Fruit fly (Drosophila melanogaster): ENCODE results near the gene FucTB.
A peak's percentile ranks its signal among the peaks of the same experiment; 100 is the strongest.

DNA sequence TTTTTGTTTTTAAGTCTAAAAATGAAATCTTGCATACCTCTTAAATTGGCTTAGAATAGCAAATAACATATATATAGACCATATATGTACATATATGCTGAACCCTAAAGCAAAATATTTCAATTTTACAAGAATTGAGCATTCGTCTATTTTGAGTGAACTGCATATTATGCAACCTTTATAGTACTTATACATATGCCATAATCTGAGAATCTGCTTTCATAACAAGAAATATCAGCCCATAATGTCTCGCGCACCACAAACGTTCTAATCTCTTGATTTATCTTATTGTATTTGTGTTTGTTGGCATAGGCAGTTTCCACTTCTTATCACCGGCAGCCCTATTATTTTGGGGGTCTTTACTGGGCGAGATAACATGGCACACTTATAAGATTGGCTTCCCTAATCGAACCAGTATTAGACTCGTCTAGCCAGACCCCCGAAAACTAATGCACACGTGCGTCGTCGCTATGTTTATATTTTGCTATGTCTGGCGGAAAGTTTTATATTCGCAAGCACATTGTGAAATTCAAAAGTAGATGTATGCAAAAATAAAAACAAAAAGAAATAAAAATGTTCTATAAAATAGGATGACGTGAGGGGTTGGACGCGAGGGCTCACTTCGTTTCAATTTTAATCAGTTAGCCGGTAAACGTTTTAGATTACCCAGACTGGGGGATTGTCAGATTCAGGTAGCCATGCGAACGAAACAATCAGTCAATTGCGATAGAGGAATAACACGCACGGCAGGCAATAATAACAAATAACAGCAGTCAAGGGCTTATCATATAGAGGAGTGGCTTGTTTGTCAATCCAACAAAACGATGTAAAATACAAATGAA is 41.7 kb downstream of the FucTB start:
- TF ChIP-seq lola (GFP tag; optimal IDR thresholded peaks at IDR 0.05) = no peak
- no peak for TF ChIP-seq rgr (GFP tag; optimal IDR thresholded peaks at IDR 0.05)
- peak; percentile 83 for TF ChIP-seq h (GFP tag; optimal IDR thresholded peaks at IDR 0.05)
- no peak for TF ChIP-seq woc (GFP tag; optimal IDR thresholded peaks at IDR 0.05)
- TF ChIP-seq Jra (GFP tag; optimal IDR thresholded peaks at IDR 0.05) = no peak
- no peak for TF ChIP-seq Hnf4 (GFP tag; optimal IDR thresholded peaks at IDR 0.05)

All from whole organism, wandering third instar larva.